Worm (Caenorhabditis elegans) whole organism, late embryonic: ENCODE measurements around the gene C50F4.8.

Experiments used
- ceh-6 ChIP-seq: fragments of 200-800 bp; sonication (Bioruptor generic); optimal IDR thresholded peaks from 2 replicates; lab custom pipeline; 2018; ENCODE audit warnings: mild to moderate bottlenecking, missing genetic modification characterization, missing compliant biosample characterization
- ceh-9 ChIP-seq: sonication (generic microtip); optimal IDR thresholded peaks from 2 replicates; lab custom pipeline; 2016; ENCODE audit warnings: mild to moderate bottlenecking, missing genetic modification characterization, inconsistent platforms, missing compliant biosample characterization
- fkh-10 ChIP-seq: fragments of 150-350 bp; optimal IDR thresholded peaks from 2 replicates; lab custom pipeline; 2014; ENCODE audit warnings: missing biosample characterization, missing genetic modification reagents, missing genetic modification characterization
- hlh-30 ChIP-seq: sonication (generic microtip); optimal IDR thresholded peaks from 2 replicates; lab custom pipeline; 2017; ENCODE audit warnings: antibody characterized with exemption, missing genetic modification characterization, missing compliant biosample characterization; ENCODE audit not compliant: insufficient read depth
- pax-1 ChIP-seq: fragments of 150-350 bp; optimal IDR thresholded peaks from 2 replicates; lab custom pipeline; 2014; ENCODE audit warnings: missing biosample characterization, missing genetic modification characterization

DNA sequence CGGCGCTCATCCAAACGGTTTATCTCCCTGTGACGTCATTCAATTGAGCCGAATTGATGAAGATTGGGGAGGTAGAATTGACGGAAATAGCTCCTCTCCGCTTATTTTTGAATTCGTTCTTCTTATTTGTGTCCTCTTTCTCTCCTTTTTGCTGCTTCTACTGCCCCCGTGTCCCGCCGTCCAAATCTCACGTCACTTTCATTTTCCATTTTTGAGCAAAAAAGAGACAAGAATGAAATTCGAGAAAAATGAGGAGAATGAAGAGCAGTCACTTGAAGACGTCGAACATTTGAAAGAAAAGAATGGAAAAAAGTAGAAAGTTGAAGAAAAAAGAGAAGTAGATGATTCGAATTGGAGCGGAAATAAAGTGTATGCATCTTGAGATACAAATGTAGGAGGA, 44.9 kb upstream of the C50F4.8 start:
- TF ChIP-seq ceh-9 = no peak
- no peak for TF ChIP-seq fkh-10
- no peak for TF ChIP-seq ceh-6 (GFP tag; lab: Kevin White, UChicago)
- TF ChIP-seq pax-1 (tag; lab: Kevin White, UChicago) = no peak
- TF ChIP-seq hlh-30 (tag; lab: Kevin White, UChicago) = no peak
